Worm (Caenorhabditis elegans) whole organism, young adult: Measurements from ENCODE around the gene F44A2.7.

Experiments used
- F10E7.11 ChIP-seq: sonication (generic microtip); optimal IDR thresholded peaks from 2 replicates; lab custom pipeline; 2017; ENCODE audit warnings: mild to moderate bottlenecking, missing genetic modification characterization, moderate library complexity, missing compliant biosample characterization
- ama-1 ChIP-seq, 3 experiments: fragments of 150-350 bp in 1 of 3; sonication (generic microtip) in 2 of 3; optimal IDR thresholded peaks; 2 replicates each; lab custom pipeline; 2014 to 2018; ENCODE audit warnings: missing biosample characterization in 2 of 3, missing genetic modification characterization in 2 of 3, missing genetic modification reagents in 2 of 3
- attf-6 ChIP-seq: fragments of 200-800 bp; sonication (Bioruptor generic); IDR thresholded peaks from 2 replicates; pipeline ENCODE4 v1.3.6; 2022; ENCODE audit warnings: missing genetic modification reagents, missing genetic modification characterization, missing compliant biosample characterization
- cebp-1 ChIP-seq, 2 experiments: fragments of 200-800 bp in 1 of 2; sonication (Bioruptor generic) in 1 of 2; sonication (generic microtip) in 1 of 2; IDR thresholded peaks in 1 of 2; optimal IDR thresholded peaks in 1 of 2; 2 replicates each; pipeline versions ENCODE4 v1.3.6 to Lab custom; 2017 to 2022; ENCODE audit warnings: missing compliant biosample characterization in 2 of 2, missing genetic modification characterization in 2 of 2, mild to moderate bottlenecking in 1 of 2, missing genetic modification reagents in 1 of 2, moderate library complexity in 1 of 2
- ceh-100 ChIP-seq: fragments of 200-800 bp; sonication (Bioruptor generic); IDR thresholded peaks from 2 replicates; pipeline ENCODE4 v1.3.6; 2022; ENCODE audit warnings: missing genetic modification reagents, missing genetic modification characterization, missing compliant biosample characterization
- hlh-12 ChIP-seq: sonication (generic microtip); optimal IDR thresholded peaks from 2 replicates; lab custom pipeline; 2016; ENCODE audit warnings: missing genetic modification characterization, missing compliant biosample characterization
- let-526 ChIP-seq: fragments of 200-800 bp; sonication (Bioruptor generic); IDR thresholded peaks from 2 replicates; pipeline ENCODE4 v1.3.6; 2022; ENCODE audit warnings: missing genetic modification reagents, missing genetic modification characterization, missing compliant biosample characterization
- nhr-120 ChIP-seq: fragments of 200-800 bp; sonication (Bioruptor generic); IDR thresholded peaks from 2 replicates; pipeline ENCODE4 v1.3.6; 2022; ENCODE audit warnings: missing genetic modification characterization, missing compliant biosample characterization
- nhr-90 ChIP-seq: sonication (generic microtip); optimal IDR thresholded peaks from 2 replicates; lab custom pipeline; 2016; ENCODE audit warnings: missing genotype, mild to moderate bottlenecking, missing genetic modification characterization, missing compliant biosample characterization
- snpc-4 ChIP-seq, 5 experiments: fragments of 150-350 bp in 1 of 5; sonication (generic microtip) in 4 of 5; optimal IDR thresholded peaks; 2 replicates each; lab custom pipeline; 2014 to 2018; ENCODE audit warnings: missing genetic modification characterization in 5 of 5, missing biosample characterization in 3 of 5, antibody characterized with exemption in 2 of 5, mild to moderate bottlenecking in 2 of 5, missing compliant biosample characterization in 2 of 5, missing genotype in 2 of 5, moderate library complexity in 2 of 5, missing genetic modification reagents in 1 of 5
- somi-1 ChIP-seq: fragments of 200-800 bp; sonication (Bioruptor generic); optimal IDR thresholded peaks from 2 replicates; lab custom pipeline; 2018; ENCODE audit warnings: mild to moderate bottlenecking, missing genetic modification characterization, missing compliant biosample characterization
- sptf-2 ChIP-seq: fragments of 200-800 bp; sonication (Bioruptor generic); optimal IDR thresholded peaks from 2 replicates; lab custom pipeline; 2018; ENCODE audit warnings: mild to moderate bottlenecking, missing genetic modification characterization, missing compliant biosample characterization
- ztf-26 ChIP-seq: sonication (generic microtip); optimal IDR thresholded peaks from 2 replicates; lab custom pipeline; 2017; ENCODE audit warnings: missing genetic modification characterization, missing compliant biosample characterization

ce11 chrV:9314408-9314807 is 6.9 kb upstream of the F44A2.7 start:
- TF ChIP-seq let-526 (GFP tag; lab: Robert Waterston, UW): no peak
- no peak for TF ChIP-seq ama-1 (optimal IDR thresholded peaks at IDR 0.05; lab: Kevin White, UChicago)
- no peak for TF ChIP-seq ama-1 (GFP tag; optimal IDR thresholded peaks at IDR 0.05; lab: Kevin White, UChicago)
- no peak for TF ChIP-seq hlh-12
- TF ChIP-seq ztf-26 (tag; lab: Kevin White, UChicago): no peak
- no peak for TF ChIP-seq nhr-90 (tag; lab: Kevin White, UChicago)
- TF ChIP-seq nhr-120 (GFP tag; lab: Robert Waterston, UW): no peak
- no peak for TF ChIP-seq attf-6 (GFP tag; lab: Robert Waterston, UW)
- no peak for TF ChIP-seq sptf-2 (GFP tag; lab: Kevin White, UChicago)
- TF ChIP-seq ceh-100 (GFP tag; lab: Robert Waterston, UW): no peak
- TF ChIP-seq somi-1 (GFP tag; lab: Kevin White, UChicago): no peak
- no peak for TF ChIP-seq cebp-1 (GFP tag; IDR thresholded peaks at IDR 0.05; lab: Robert Waterston, UW)
- TF ChIP-seq cebp-1 (tag; optimal IDR thresholded peaks at IDR 0.05; lab: Kevin White, UChicago): no peak
- no peak for TF ChIP-seq snpc-4 (GFP tag; optimal IDR thresholded peaks at IDR 0.05; lab: Kevin White, UChicago)
- TF ChIP-seq snpc-4 (tag; optimal IDR thresholded peaks at IDR 0.05; lab: Kevin White, UChicago): no peak
- TF ChIP-seq F10E7.11: no peak
